Worm (Caenorhabditis elegans) whole organism, mixed stage, embryonic: ENCODE data around the gene srbc-22.

Source experiments
- bed-3 ChIP-seq: fragments of 200-800 bp; sonication (Bioruptor generic); optimal IDR thresholded peaks from 3 replicates; lab custom pipeline; 2018; ENCODE audit warnings: mild to moderate bottlenecking, missing genetic modification characterization, moderate library complexity, missing compliant biosample characterization
- blmp-1 ChIP-seq: fragments of 150-350 bp; optimal IDR thresholded peaks from 2 replicates; lab custom pipeline; 2014; ENCODE audit warnings: missing biosample characterization, missing genetic modification characterization
- ceh-39 ChIP-seq: fragments of 150-350 bp; optimal IDR thresholded peaks from 2 replicates; lab custom pipeline; 2014; ENCODE audit warnings: missing biosample characterization, missing genetic modification characterization
- ham-2 ChIP-seq: fragments of 200-800 bp; sonication (Bioruptor generic); optimal IDR thresholded peaks from 2 replicates; lab custom pipeline; 2018; ENCODE audit warnings: mild to moderate bottlenecking, missing genetic modification characterization, missing compliant biosample characterization
- lin-13 ChIP-seq: fragments of 150-350 bp; optimal IDR thresholded peaks from 2 replicates; lab custom pipeline; 2014; ENCODE audit warnings: missing biosample characterization, missing genetic modification characterization
- nhr-12 ChIP-seq: fragments of 150-350 bp; optimal IDR thresholded peaks from 2 replicates; lab custom pipeline; 2014; ENCODE audit warnings: missing biosample characterization, missing genetic modification characterization
- unc-62 ChIP-seq: fragments of 150-350 bp; optimal IDR thresholded peaks from 2 replicates; lab custom pipeline; 2014; ENCODE audit warnings: missing biosample characterization, missing genetic modification reagents, missing genetic modification characterization

- no peak for TF ChIP-seq lin-13
- TF ChIP-seq bed-3, result no peak
- no peak for TF ChIP-seq ham-2 (GFP tag; lab: Kevin White, UChicago)
- no peak for TF ChIP-seq unc-62 (GFP tag; lab: Kevin White, UChicago)
- TF ChIP-seq ceh-39, result no peak
- TF ChIP-seq nhr-12, result no peak
- TF ChIP-seq blmp-1 (tag; lab: Kevin White, UChicago), result no peak
Observed at ce11 chrV:2122517-2122916, 34.4 kb upstream of the srbc-22 start, which contains the start of gene F22F7.2.
